Fruit fly (Drosophila melanogaster): ENCODE data around the gene Whamy.

dm6 chr3R:9754487-9754886 lies 19.7 kb downstream of the Whamy start, which contains the start of gene Tti1:
- no peak for TF ChIP-seq CG8478 (optimal IDR thresholded peaks at IDR 0.05)
- TF ChIP-seq CTCF (optimal IDR thresholded peaks at IDR 0.05): no peak
